Worm (Caenorhabditis elegans): ENCODE results near the gene pqn-16.

Gene pqn-16

ce11 chrV:9218214-9218613, 44.3 kb downstream of the pqn-16 start:
- TF ChIP-seq pha-4 (tag; optimal IDR thresholded peaks at IDR 0.05) (no peak), unc-62 (GFP tag; optimal IDR thresholded peaks at IDR 0.05) (peak; percentile 91), M03D4.4 (tag; optimal IDR thresholded peaks at IDR 0.05) (no peak), elt-1 (tag; optimal IDR thresholded peaks at IDR 0.05; ENCODE audit: borderline replicate concordance, insufficient read depth) (peak; percentile 6)

ce11 chrV:9218655-9219389, 44.9 kb downstream of the pqn-16 start:
- peak; percentile 20 for TF ChIP-seq ces-1 (GFP tag; optimal IDR thresholded peaks at IDR 0.05)
- peak; percentile 91 for TF ChIP-seq unc-62 (GFP tag; optimal IDR thresholded peaks at IDR 0.05)
- TF ChIP-seq mls-2 (tag; optimal IDR thresholded peaks at IDR 0.05), result peak; percentile 37
- peak; percentile 22 for TF ChIP-seq mep-1 (tag; optimal IDR thresholded peaks at IDR 0.05)
- TF ChIP-seq ceh-43 (GFP tag; optimal IDR thresholded peaks at IDR 0.05), result no peak
- no peak for TF ChIP-seq pha-4 (tag; optimal IDR thresholded peaks at IDR 0.05)

ce11 chrV:9219390-9219733, 45.5 kb downstream of the pqn-16 start:
- TF ChIP-seq elt-3 (tag; optimal IDR thresholded peaks at IDR 0.05), result no peak
- no peak for TF ChIP-seq ceh-39 (tag; optimal IDR thresholded peaks at IDR 0.05)
- TF ChIP-seq zip-8 (tag; optimal IDR thresholded peaks at IDR 0.05), result no peak
- no peak for TF ChIP-seq snpc-4 (tag; optimal IDR thresholded peaks at IDR 0.05)
- no peak for TF ChIP-seq lin-13 (tag; optimal IDR thresholded peaks at IDR 0.05)
- TF ChIP-seq lin-32 (GFP tag; optimal IDR thresholded peaks at IDR 0.05), result no peak
- TF ChIP-seq ces-1 (GFP tag; optimal IDR thresholded peaks at IDR 0.05), result no peak
- TF ChIP-seq sptf-1 (tag; optimal IDR thresholded peaks at IDR 0.05), result no peak
- TF ChIP-seq elt-1 (tag; optimal IDR thresholded peaks at IDR 0.05; ENCODE audit: borderline replicate concordance, insufficient read depth), result no peak
- TF ChIP-seq drap-1 (GFP tag; optimal IDR thresholded peaks at IDR 0.05), result no peak
- TF ChIP-seq mab-5 (tag; optimal IDR thresholded peaks at IDR 0.05), result no peak
- TF ChIP-seq nhr-237 (tag; optimal IDR thresholded peaks at IDR 0.05), result no peak
- no peak for TF ChIP-seq ztf-11 (tag; optimal IDR thresholded peaks at IDR 0.05)
- no peak for TF ChIP-seq ceh-43 (GFP tag; optimal IDR thresholded peaks at IDR 0.05)
- no peak for TF ChIP-seq pha-4 (tag; optimal IDR thresholded peaks at IDR 0.05)
- no peak for TF ChIP-seq nhr-2 (tag; optimal IDR thresholded peaks at IDR 0.05)

- peak; percentile 20 for TF ChIP-seq pha-4 (tag; optimal IDR thresholded peaks at IDR 0.05)
- TF ChIP-seq mep-1 (tag; optimal IDR thresholded peaks at IDR 0.05), result peak; percentile 66
- TF ChIP-seq nhr-237 (tag; optimal IDR thresholded peaks at IDR 0.05), result peak; percentile 28
- no peak for TF ChIP-seq snpc-4 (tag; optimal IDR thresholded peaks at IDR 0.05)
- no peak for TF ChIP-seq bed-3 (GFP tag; optimal IDR thresholded peaks at IDR 0.05)
- TF ChIP-seq ceh-39 (tag; optimal IDR thresholded peaks at IDR 0.05), result no peak
- peak; percentile 80 for TF ChIP-seq ces-1 (GFP tag; optimal IDR thresholded peaks at IDR 0.05)
- no peak for TF ChIP-seq ceh-83 (GFP tag; optimal IDR thresholded peaks at IDR 0.05)
- no peak for TF ChIP-seq ceh-43 (GFP tag; optimal IDR thresholded peaks at IDR 0.05)
- TF ChIP-seq lsy-2 (tag; optimal IDR thresholded peaks at IDR 0.05), result peak; percentile 30
These were observed 46.6 kb downstream of the pqn-16 start for ce11 chrV:9220444-9220843.

ce11 chrV:9221566-9221965, 47.7 kb downstream of the pqn-16 start, which contains the start of gene grd-6:
grd-6 (plus strand) TSS chrV:9221866.
- peak; percentile 44 for TF ChIP-seq zip-8 (tag; optimal IDR thresholded peaks at IDR 0.05)
- TF ChIP-seq nhr-28 (tag; optimal IDR thresholded peaks at IDR 0.05), result no peak

ce11 chrV:9222819-9223218, 48.9 kb downstream of the pqn-16 start:
- no peak for TF ChIP-seq nhr-237 (tag; optimal IDR thresholded peaks at IDR 0.05)
- no peak for TF ChIP-seq hlh-1 (tag; optimal IDR thresholded peaks at IDR 0.05)
- TF ChIP-seq elt-3 (tag; optimal IDR thresholded peaks at IDR 0.05), result no peak
- TF ChIP-seq flh-1 (GFP tag; optimal IDR thresholded peaks at IDR 0.05), result no peak
- no peak for TF ChIP-seq ceh-83 (GFP tag; optimal IDR thresholded peaks at IDR 0.05)
- TF ChIP-seq ham-2 (GFP tag; optimal IDR thresholded peaks at IDR 0.05), result no peak
- no peak for TF ChIP-seq sem-2 (GFP tag; optimal IDR thresholded peaks at IDR 0.05)
- TF ChIP-seq unc-39 (tag; optimal IDR thresholded peaks at IDR 0.05), result no peak
- TF ChIP-seq sptf-1 (tag; optimal IDR thresholded peaks at IDR 0.05), result no peak
- no peak for TF ChIP-seq unc-120 (tag; optimal IDR thresholded peaks at IDR 0.05; ENCODE audit: poor library complexity, severe bottlenecking)
- no peak for TF ChIP-seq snpc-4 (tag; optimal IDR thresholded peaks at IDR 0.05)
- no peak for TF ChIP-seq bed-3 (GFP tag; optimal IDR thresholded peaks at IDR 0.05)
- TF ChIP-seq unc-62 (GFP tag; optimal IDR thresholded peaks at IDR 0.05), result no peak
- TF ChIP-seq nhr-76 (tag; optimal IDR thresholded peaks at IDR 0.05), result no peak
- TF ChIP-seq nhr-2 (tag; optimal IDR thresholded peaks at IDR 0.05), result no peak
- TF ChIP-seq ceh-39 (tag; optimal IDR thresholded peaks at IDR 0.05), result no peak
- no peak for TF ChIP-seq elt-1 (tag; optimal IDR thresholded peaks at IDR 0.05; ENCODE audit: borderline replicate concordance, insufficient read depth)
- no peak for TF ChIP-seq nhr-12 (tag; optimal IDR thresholded peaks at IDR 0.05)
- TF ChIP-seq ztf-11 (tag; optimal IDR thresholded peaks at IDR 0.05), result no peak
- TF ChIP-seq blmp-1 (tag; optimal IDR thresholded peaks at IDR 0.05), result no peak
